Worm (Caenorhabditis elegans): ENCODE data around the gene Y24D9A.7.

Gene Y24D9A.7

DNA sequence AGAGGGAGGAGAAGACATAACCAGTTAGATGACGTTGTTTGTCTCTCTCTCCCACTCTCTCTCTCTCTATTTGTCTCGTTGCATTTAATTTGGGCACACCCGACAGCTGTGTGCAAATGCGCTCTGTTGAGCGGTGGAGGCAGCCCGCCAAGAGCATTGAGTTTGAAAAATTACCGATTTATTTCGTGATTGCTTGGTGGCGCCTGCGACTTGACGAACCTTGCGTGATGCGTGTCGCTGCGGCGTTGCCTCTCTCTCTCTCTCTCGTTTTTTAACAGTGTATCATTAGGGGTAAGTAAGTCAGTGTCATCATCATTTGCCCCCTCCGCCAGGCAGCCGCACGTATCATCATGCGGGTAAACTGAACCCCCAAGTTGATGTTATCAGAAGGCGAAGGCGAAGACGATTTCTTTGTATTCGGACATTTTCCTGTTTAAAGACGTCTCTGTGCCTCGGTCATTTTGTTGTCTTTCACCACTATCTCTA is 1.1 kb upstream of the Y24D9A.7 start (continued):
- TF ChIP-seq hsf-1 (GFP tag; IDR thresholded peaks at IDR 0.05) (no peak), T07F8.4 (tag; optimal IDR thresholded peaks at IDR 0.05) (no peak), tbp1 (GFP tag; optimal IDR thresholded peaks at IDR 0.05) (no peak), ceh-91 (GFP tag; IDR thresholded peaks at IDR 0.05) (no peak), lin-26 (GFP tag; IDR thresholded peaks at IDR 0.05) (peak; percentile 54; the same call in 1 of the 2 replicates), hmg-20 (GFP tag; IDR thresholded peaks at IDR 0.05) (no peak), Y95B8A.8 (GFP tag; IDR thresholded peaks at IDR 0.05) (no peak), F49E8.2 (tag; optimal IDR thresholded peaks at IDR 0.05; ENCODE audit: insufficient read depth) (no peak), C06A6.2 (GFP tag; conservative IDR thresholded peaks at IDR 0.05) (no peak), rec-8 (tag; optimal IDR thresholded peaks at IDR 0.05) (no peak), snpc-3.4 (tag; optimal IDR thresholded peaks at IDR 0.05) (no peak), ztf-3 (GFP tag; optimal IDR thresholded peaks at IDR 0.05) (no peak), B0261.1 (tag; optimal IDR thresholded peaks at IDR 0.05) (no peak), hmg-1.2 (GFP tag; IDR thresholded peaks at IDR 0.05) (peak; percentile 41; the same call in 1 of the 2 replicates), tlf-1 (GFP tag; optimal IDR thresholded peaks at IDR 0.05) (no peak), gei-17 (GFP tag; optimal IDR thresholded peaks at IDR 0.05) (no peak), sea-2 (GFP tag; IDR thresholded peaks at IDR 0.05) (no peak), repo-1 (tag; optimal IDR thresholded peaks at IDR 0.05) (no peak), nhr-90 (tag; optimal IDR thresholded peaks at IDR 0.05) (no peak), ceh-79 (tag; optimal IDR thresholded peaks at IDR 0.05) (no peak), B0336.3 (GFP tag; IDR thresholded peaks at IDR 0.05) (peak; percentile 32; the same call in 1 of the 2 replicates), F22D6.2 (tag; optimal IDR thresholded peaks at IDR 0.05) (no peak), F23B12.7 (tag; optimal IDR thresholded peaks at IDR 0.05; ENCODE audit: insufficient read depth) (no peak), ccch-3 (GFP tag; optimal IDR thresholded peaks at IDR 0.05) (no peak), tbx-9 (tag; optimal IDR thresholded peaks at IDR 0.05; ENCODE audit: borderline replicate concordance) (no peak), Y67H2A.10 (GFP tag; conservative IDR thresholded peaks at IDR 0.05) (no peak), mel-28 (tag; optimal IDR thresholded peaks at IDR 0.05; ENCODE audit: borderline replicate concordance) (no peak), madf-6 (GFP tag; IDR thresholded peaks at IDR 0.05) (no peak), atf-7 (tag; optimal IDR thresholded peaks at IDR 0.05) (peak; percentile 53)

DNA sequence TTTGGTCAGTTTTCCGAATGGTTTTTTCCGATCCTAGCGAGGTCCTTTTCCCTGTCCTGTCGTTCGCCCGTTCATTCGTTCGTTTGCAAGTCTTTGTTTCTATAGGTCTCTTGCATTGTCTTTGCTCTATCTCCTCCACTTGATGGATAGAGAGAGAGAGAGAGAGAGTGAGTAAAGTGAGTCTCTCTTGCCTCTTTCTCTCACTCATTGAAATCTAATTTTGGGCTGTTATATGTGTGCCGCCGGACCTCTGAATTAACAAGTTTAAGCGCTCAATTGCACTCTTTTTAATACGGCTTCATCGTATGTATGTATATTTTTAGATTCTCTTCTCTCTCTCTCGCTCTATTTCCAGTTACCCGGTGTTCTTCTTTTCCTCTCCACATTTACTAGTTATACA is 1.1 kb downstream of the Y24D9A.7 start:
- TF ChIP-seq zfh-2 (GFP tag; conservative IDR thresholded peaks at IDR 0.05) (0 out of 2 replicates have a peak, but pooled peaks have one; percentile 10), B0019.2 (GFP tag; conservative IDR thresholded peaks at IDR 0.05) (no peak), mcd-1 (GFP tag; IDR thresholded peaks at IDR 0.05) (0 out of 2 replicates have a peak, but pooled peaks have one; percentile 24)

DNA sequence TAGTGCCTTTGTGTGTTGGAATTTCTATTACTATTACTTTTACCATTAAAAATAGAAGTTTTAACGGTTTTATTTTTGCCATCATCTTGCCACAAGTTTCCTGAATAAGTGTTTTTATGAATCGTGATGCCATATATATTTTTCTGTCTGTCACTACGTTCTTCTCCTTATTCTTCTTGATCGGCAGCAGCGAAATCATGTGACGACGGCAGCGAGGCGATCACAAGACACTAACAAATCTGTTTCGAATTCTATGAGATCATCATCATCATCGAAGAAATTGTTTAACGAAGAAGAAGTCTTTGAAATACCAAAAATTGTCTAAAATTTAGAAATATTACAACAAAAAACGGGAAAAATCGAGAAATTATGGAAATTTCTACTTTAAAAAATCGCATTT is 2.6 kb downstream of the Y24D9A.7 start:
- peak; percentile 1 for TF ChIP-seq somi-1 (GFP tag; optimal IDR thresholded peaks at IDR 0.05)
- peak; percentile 21 for TF ChIP-seq lin-40 (tag; optimal IDR thresholded peaks at IDR 0.05)
- TF ChIP-seq ztf-26 (tag; optimal IDR thresholded peaks at IDR 0.05): peak; percentile 17
- TF ChIP-seq mes-4 (tag; optimal IDR thresholded peaks at IDR 0.05): no peak

Measured in whole organism, young adult.